Worm (Caenorhabditis elegans): ENCODE results near the gene znf-782.

DNA sequence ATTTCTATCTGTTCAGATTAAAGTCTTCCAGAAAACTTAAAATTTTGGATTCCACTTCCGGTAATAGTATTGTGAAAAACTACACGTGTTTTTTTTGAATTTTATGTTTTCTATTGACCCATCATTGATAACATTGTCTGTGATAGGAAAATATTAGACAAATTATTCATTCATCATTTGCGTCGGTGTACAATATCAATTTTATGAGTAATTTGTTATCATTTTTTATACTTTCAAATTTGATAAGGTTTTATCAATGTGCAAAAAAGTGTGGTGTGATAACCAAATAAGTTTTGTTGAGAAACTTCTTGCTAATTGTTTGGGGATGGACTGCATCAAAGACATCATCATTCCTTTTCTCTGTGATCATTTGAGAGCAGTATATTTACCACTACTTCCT is 8.2 kb upstream of the znf-782 start:
- TF ChIP-seq ama-1 (optimal IDR thresholded peaks at IDR 0.05) (no peak), flt-1 (GFP tag; IDR thresholded peaks at IDR 0.05) (no peak), B0310.2 (tag; optimal IDR thresholded peaks at IDR 0.05) (no peak), sea-1 (GFP tag; conservative IDR thresholded peaks at IDR 0.05) (no peak), scrt-1 (GFP tag; IDR thresholded peaks at IDR 0.05) (no peak), aly-1 (tag; optimal IDR thresholded peaks at IDR 0.05) (no peak), tbx-11 (GFP tag; IDR thresholded peaks at IDR 0.05) (no peak), pes-1 (GFP tag; IDR thresholded peaks at IDR 0.05) (no peak), tra-4 (tag; optimal IDR thresholded peaks at IDR 0.05) (no peak), hnd-1 (tag; optimal IDR thresholded peaks at IDR 0.05) (no peak), ceh-13 (GFP tag; optimal IDR thresholded peaks at IDR 0.05) (no peak)
